Worm (Caenorhabditis elegans): ENCODE data around the gene F14H12.6.

The F14H12.6 gene

ce11 chrX:4367414-4367813 lies 10.0 kb upstream of the F14H12.6 start, which contains the start of gene R160.10:
Gene R160.10, minus strand, starts transcription at chrX:4367514.
- TF ChIP-seq ztf-4 (tag; optimal IDR thresholded peaks at IDR 0.05), result no peak

ce11 chrX:4366231-4366630 lies 8.9 kb upstream of the F14H12.6 start, which contains the start of gene R160.3:
Gene R160.3, minus strand, starts transcription at chrX:4366331.
- TF ChIP-seq unc-62 (GFP tag; optimal IDR thresholded peaks at IDR 0.05) (no peak), nhr-21 (tag; optimal IDR thresholded peaks at IDR 0.05) (no peak), elt-3 (tag; optimal IDR thresholded peaks at IDR 0.05) (no peak), skn-1 (tag; optimal IDR thresholded peaks at IDR 0.05) (no peak), peb-1 (tag; optimal IDR thresholded peaks at IDR 0.05) (no peak), fos-1 (tag; optimal IDR thresholded peaks at IDR 0.05) (no peak), zag-1 (tag; optimal IDR thresholded peaks at IDR 0.05) (no peak)

- TF ChIP-seq ztf-1 (GFP tag; conservative IDR thresholded peaks at IDR 0.05), result no peak
- no peak for TF ChIP-seq unc-39 (tag; optimal IDR thresholded peaks at IDR 0.05)
- TF ChIP-seq mab-5 (tag; optimal IDR thresholded peaks at IDR 0.05), result no peak
- TF ChIP-seq nhr-23 (tag; optimal IDR thresholded peaks at IDR 0.05), result no peak
- no peak for TF ChIP-seq ceh-16 (tag; optimal IDR thresholded peaks at IDR 0.05)
- no peak for TF ChIP-seq zag-1 (tag; optimal IDR thresholded peaks at IDR 0.05)
- TF ChIP-seq mdl-1 (tag; optimal IDR thresholded peaks at IDR 0.05), result no peak
- no peak for TF ChIP-seq nhr-12 (tag; optimal IDR thresholded peaks at IDR 0.05)
- TF ChIP-seq Y55F3AM.14 (GFP tag; optimal IDR thresholded peaks at IDR 0.05), result no peak
- no peak for TF ChIP-seq ZK546.5 (tag; optimal IDR thresholded peaks at IDR 0.05)
- no peak for TF ChIP-seq ceh-82 (tag; optimal IDR thresholded peaks at IDR 0.05)
- TF ChIP-seq peb-1 (tag; optimal IDR thresholded peaks at IDR 0.05), result no peak
- no peak for TF ChIP-seq nhr-10 (tag; optimal IDR thresholded peaks at IDR 0.05)
- TF ChIP-seq lin-39 (tag; optimal IDR thresholded peaks at IDR 0.05), result no peak
- TF ChIP-seq ama-1 (optimal IDR thresholded peaks at IDR 0.05), result no peak
- no peak for TF ChIP-seq sem-4 (tag; optimal IDR thresholded peaks at IDR 0.05)
Measured at ce11 chrX:4364877-4365276, 7.5 kb upstream of the F14H12.6 start, which contains the start of gene F14H12.8. Gene F14H12.8, minus strand, starts transcription at chrX:4364977.

ce11 chrX:4363200-4363599 lies 5.8 kb upstream of the F14H12.6 start, which contains the start of gene F14H12.17:
Gene F14H12.17, minus strand, starts transcription at chrX:4363300.
- no peak for TF ChIP-seq mab-5 (tag; optimal IDR thresholded peaks at IDR 0.05)
- no peak for TF ChIP-seq nhr-6 (tag; optimal IDR thresholded peaks at IDR 0.05)
- TF ChIP-seq egl-27 (tag; optimal IDR thresholded peaks at IDR 0.05), result no peak
- no peak for TF ChIP-seq lin-11 (tag; optimal IDR thresholded peaks at IDR 0.05)
- TF ChIP-seq Y55F3AM.14 (GFP tag; optimal IDR thresholded peaks at IDR 0.05), result no peak
- no peak for TF ChIP-seq unc-62 (GFP tag; optimal IDR thresholded peaks at IDR 0.05)
- no peak for TF ChIP-seq gmeb-1 (tag; optimal IDR thresholded peaks at IDR 0.05)
- TF ChIP-seq mdl-1 (tag; optimal IDR thresholded peaks at IDR 0.05), result no peak
- TF ChIP-seq sma-9 (GFP tag; optimal IDR thresholded peaks at IDR 0.05), result no peak
- no peak for TF ChIP-seq sma-9 (tag; optimal IDR thresholded peaks at IDR 0.05)
- TF ChIP-seq lin-39 (tag; optimal IDR thresholded peaks at IDR 0.05), result no peak
- no peak for TF ChIP-seq ztf-4 (tag; optimal IDR thresholded peaks at IDR 0.05)
- no peak for TF ChIP-seq ztf-11 (tag; optimal IDR thresholded peaks at IDR 0.05)
- no peak for TF ChIP-seq snpc-4 (tag; optimal IDR thresholded peaks at IDR 0.05)

ce11 chrX:4362522-4362921 lies 5.2 kb upstream of the F14H12.6 start, which contains the start of gene F14H12.7:
Gene F14H12.7, minus strand, starts transcription at chrX:4362622.
- TF ChIP-seq nhr-25 (tag; optimal IDR thresholded peaks at IDR 0.05), result no peak
- no peak for TF ChIP-seq nhr-11 (tag; optimal IDR thresholded peaks at IDR 0.05)
- TF ChIP-seq blmp-1 (tag; optimal IDR thresholded peaks at IDR 0.05; ENCODE audit: insufficient read depth), result no peak

- TF ChIP-seq C34F6.9 (tag; optimal IDR thresholded peaks at IDR 0.05), result no peak
- no peak for TF ChIP-seq nhr-6 (tag; optimal IDR thresholded peaks at IDR 0.05)
- TF ChIP-seq unc-55 (GFP tag; optimal IDR thresholded peaks at IDR 0.05), result no peak
- no peak for TF ChIP-seq zag-1 (tag; optimal IDR thresholded peaks at IDR 0.05)
- no peak for TF ChIP-seq unc-62 (GFP tag; optimal IDR thresholded peaks at IDR 0.05)
- TF ChIP-seq nhr-25 (tag; optimal IDR thresholded peaks at IDR 0.05), result no peak
- no peak for TF ChIP-seq elt-3 (tag; optimal IDR thresholded peaks at IDR 0.05)
- TF ChIP-seq sma-3 (GFP tag; optimal IDR thresholded peaks at IDR 0.05), result no peak
- TF ChIP-seq ztf-11 (tag; optimal IDR thresholded peaks at IDR 0.05), result no peak
- TF ChIP-seq sma-9 (GFP tag; optimal IDR thresholded peaks at IDR 0.05), result no peak
- no peak for TF ChIP-seq sma-9 (tag; optimal IDR thresholded peaks at IDR 0.05)
- TF ChIP-seq lin-39 (tag; optimal IDR thresholded peaks at IDR 0.05), result no peak
- no peak for TF ChIP-seq ztf-4 (tag; optimal IDR thresholded peaks at IDR 0.05)
- no peak for TF ChIP-seq nhr-237 (tag; optimal IDR thresholded peaks at IDR 0.05)
Measured at ce11 chrX:4359030-4359429, 1.7 kb upstream of the F14H12.6 start.

Data from whole organism, L2 larva.